Fruit fly (Drosophila melanogaster): ENCODE measurements around the gene Femcoat.

Gene Femcoat

DNA sequence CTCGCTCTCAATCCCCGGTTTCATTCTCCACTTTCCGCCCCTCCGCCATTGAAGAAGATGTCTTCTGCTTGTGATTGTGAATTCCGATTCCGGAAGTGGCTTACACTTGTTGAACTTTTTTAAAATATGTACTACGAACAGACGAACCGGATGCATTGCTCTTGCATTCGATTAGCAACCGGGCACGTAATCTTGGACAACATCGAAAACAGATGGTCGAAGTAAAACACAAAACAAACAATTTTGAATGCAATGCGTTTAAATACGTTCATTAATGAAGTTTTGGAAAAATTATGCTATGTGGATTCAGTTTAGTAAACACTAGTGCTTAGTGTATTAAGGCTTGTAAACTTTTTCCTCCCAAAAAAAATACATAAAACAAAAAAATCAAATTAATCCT is 3.4 kb upstream of the Femcoat start, which contains the start of gene Muc4B:
Gene Muc4B (minus strand): TSS at position 101 of the 400 bp plus-strand sequence.
- TF ChIP-seq MBD-R2 (GFP tag; IDR thresholded peaks at IDR 0.05) = no peak
- TF ChIP-seq CG1602 (GFP tag; optimal IDR thresholded peaks at IDR 0.05) = no peak
- TF ChIP-seq CG42726 (GFP tag; IDR thresholded peaks at IDR 0.05; ENCODE audit: partially characterized antibody) = no peak
- no peak for TF ChIP-seq Nf-YA (GFP tag; IDR thresholded peaks at IDR 0.05)
- no peak for TF ChIP-seq CG6791 (GFP tag; IDR thresholded peaks at IDR 0.05; ENCODE audit: partially characterized antibody)
- TF ChIP-seq B-H1 (GFP tag; IDR thresholded peaks at IDR 0.05) = no peak

DNA sequence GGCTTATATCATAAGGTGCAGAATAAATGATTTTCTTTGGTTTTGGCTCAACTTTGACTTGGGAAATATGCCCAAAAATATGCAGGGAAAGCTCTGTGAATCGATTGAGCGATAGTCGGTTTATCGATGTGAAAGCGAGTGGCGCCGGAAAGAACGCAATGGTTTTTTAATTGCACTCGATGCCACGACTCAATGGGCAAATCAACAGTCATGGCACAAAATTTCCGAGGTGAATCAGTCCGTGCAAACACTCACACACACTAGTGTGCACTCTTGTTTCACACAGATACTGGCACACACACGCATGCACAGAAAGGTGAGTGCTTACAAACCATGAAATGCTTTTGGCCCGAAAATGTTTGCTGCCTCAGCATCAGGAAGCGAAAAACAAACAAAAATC is 2.5 kb downstream of the Femcoat start:
- TF ChIP-seq Adf1 (GFP tag; IDR thresholded peaks at IDR 0.05) = no peak
- peak; percentile 7 for TF ChIP-seq cg (GFP tag; optimal IDR thresholded peaks at IDR 0.05)
- TF ChIP-seq Rfx (GFP tag; IDR thresholded peaks at IDR 0.05) = 0 out of 2 replicates have a peak, but pooled peaks have one; percentile 10
- TF ChIP-seq stwl (tag; optimal IDR thresholded peaks at IDR 0.05) = peak; percentile 26
- peak; percentile 45 for TF ChIP-seq Dref (GFP tag; IDR thresholded peaks at IDR 0.05)
- peak; percentile 85 for TF ChIP-seq z (GFP tag; IDR thresholded peaks at IDR 0.05)
- TF ChIP-seq sens (GFP tag) = peak; percentile 39
- no peak for TF ChIP-seq CG3847 (GFP tag; IDR thresholded peaks at IDR 0.05)
- no peak for TF ChIP-seq Elba2 (GFP tag; optimal IDR thresholded peaks at IDR 0.05)
- peak; percentile 88 for TF ChIP-seq CG15073 (GFP tag; optimal IDR thresholded peaks at IDR 0.05)
- no peak for TF ChIP-seq fru (optimal IDR thresholded peaks at IDR 0.05)
- no peak for TF ChIP-seq scrt (GFP tag; optimal IDR thresholded peaks at IDR 0.05)
- no peak for TF ChIP-seq CG13775 (GFP tag; optimal IDR thresholded peaks at IDR 0.05)

DNA sequence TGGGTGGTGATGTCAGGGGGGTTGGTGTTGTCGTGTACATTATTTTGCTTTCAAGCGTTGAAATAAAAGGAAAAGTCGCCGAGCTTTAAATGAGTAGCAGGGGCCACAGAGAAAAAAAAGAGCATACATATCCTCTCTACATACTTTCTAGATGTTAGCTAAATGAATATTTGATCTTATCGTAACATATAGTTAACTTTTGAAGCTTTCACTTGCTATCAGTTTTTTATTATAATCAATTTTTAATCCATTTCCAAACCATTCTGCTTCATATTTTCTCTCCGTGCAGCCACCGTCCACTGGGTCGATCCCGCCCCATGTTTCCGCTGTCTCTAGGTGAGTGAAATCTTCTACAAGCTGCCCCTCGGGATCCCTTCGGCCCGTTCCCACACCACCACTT is 17.6 kb downstream of the Femcoat start:
- peak; percentile 9 for TF ChIP-seq CG18599 (GFP tag; optimal IDR thresholded peaks at IDR 0.05)
- TF ChIP-seq bsh (GFP tag; optimal IDR thresholded peaks at IDR 0.05) = peak in 1 of 2 experiments; percentile 3
- TF ChIP-seq CG17361 (GFP tag; IDR thresholded peaks at IDR 0.05) = no peak
- TF ChIP-seq klu (GFP tag; IDR thresholded peaks at IDR 0.05) = no peak
- no peak for TF ChIP-seq stc (GFP tag; IDR thresholded peaks at IDR 0.05)
- TF ChIP-seq nmo (GFP tag; optimal IDR thresholded peaks at IDR 0.05) = peak; percentile 12
- peak; percentile 32 for TF ChIP-seq CG10979 (tag; optimal IDR thresholded peaks at IDR 0.05)
- TF ChIP-seq shn (GFP tag; optimal IDR thresholded peaks at IDR 0.05) = no peak
- no peak for TF ChIP-seq sim (GFP tag; IDR thresholded peaks at IDR 0.05)
- TF ChIP-seq CG7839 (tag; optimal IDR thresholded peaks at IDR 0.05) = peak; percentile 9
- TF ChIP-seq fru (optimal IDR thresholded peaks at IDR 0.05) = no peak
- no peak for TF ChIP-seq gro (GFP tag; optimal IDR thresholded peaks at IDR 0.05)
- TF ChIP-seq vfl (GFP tag; optimal IDR thresholded peaks at IDR 0.05) = no peak
- no peak for TF ChIP-seq vvl (GFP tag; IDR thresholded peaks at IDR 0.05)
- TF ChIP-seq CG11504 (tag; optimal IDR thresholded peaks at IDR 0.05) = peak; percentile 20
- peak; percentile 73 for TF ChIP-seq sens (GFP tag)
- TF ChIP-seq CG2116 (GFP tag; optimal IDR thresholded peaks at IDR 0.05) = no peak
- no peak for TF ChIP-seq CG12942 (GFP tag; optimal IDR thresholded peaks at IDR 0.05)
- no peak for TF ChIP-seq CG9215 (GFP tag; IDR thresholded peaks at IDR 0.05)
- TF ChIP-seq CG3838 (GFP tag; optimal IDR thresholded peaks at IDR 0.05) = no peak
- TF ChIP-seq sqz (GFP tag; optimal IDR thresholded peaks at IDR 0.05) = no peak
- TF ChIP-seq CG17802 (tag; optimal IDR thresholded peaks at IDR 0.05) = no peak
- no peak for TF ChIP-seq CG15601 (tag; optimal IDR thresholded peaks at IDR 0.05)
- TF ChIP-seq row (GFP tag; IDR thresholded peaks at IDR 0.05) = peak; percentile 12; the same call in 1 of the 3 replicates
- TF ChIP-seq Ssrp (tag; optimal IDR thresholded peaks at IDR 0.05) = peak; percentile 16
- peak; percentile 43 for TF ChIP-seq Med (GFP tag)
- TF ChIP-seq ranshi (GFP tag; IDR thresholded peaks at IDR 0.05) = no peak
